Worm (Caenorhabditis elegans): Measurements from ENCODE around the gene B0507.9.

B0507.9 gene

ce11 chrV:8776270-8776669, 10.4 kb upstream of the B0507.9 start, which contains the start of gene B0507.1:
Gene B0507.1, plus strand, starts transcription at chrV:8776570.
- TF ChIP-seq B0310.2 (tag; optimal IDR thresholded peaks at IDR 0.05) = no peak
- no peak for TF ChIP-seq ets-7 (tag; optimal IDR thresholded peaks at IDR 0.05)
- TF ChIP-seq hnd-1 (tag; optimal IDR thresholded peaks at IDR 0.05) = no peak
- TF ChIP-seq ama-1 (optimal IDR thresholded peaks at IDR 0.05) = no peak

- TF ChIP-seq hmg-4 (GFP tag; optimal IDR thresholded peaks at IDR 0.05) = no peak
Measured at ce11 chrV:8773826-8774382, 8.1 kb upstream of the B0507.9 start, which contains the start of gene B0507.2. Gene B0507.2, plus strand, starts transcription at chrV:8774332.

DNA sequence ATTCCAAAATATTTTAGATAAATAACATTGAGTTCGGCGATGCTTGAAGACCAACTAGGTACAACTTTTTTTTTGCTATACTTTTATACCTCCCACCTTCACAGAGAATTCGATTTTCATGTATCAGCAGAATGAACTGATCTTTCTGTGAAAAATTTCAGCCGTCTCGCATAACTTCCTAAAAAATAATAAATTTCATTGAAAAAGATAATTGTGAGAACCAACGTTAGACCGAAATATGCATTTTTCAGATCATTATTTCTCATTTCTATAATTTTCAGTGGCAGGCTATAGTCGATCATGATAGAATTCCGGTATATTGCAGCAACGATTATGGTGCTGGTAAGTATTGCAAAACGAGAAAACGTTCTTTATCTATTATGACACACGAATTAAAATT, 5.8 kb upstream of the B0507.9 start, which contains the start of gene srx-115:
Gene srx-115, plus strand, starts transcription at position 301 of the 400 bp plus-strand sequence.
- TF ChIP-seq aly-1 (tag; optimal IDR thresholded peaks at IDR 0.05) = no peak
- no peak for TF ChIP-seq tra-4 (tag; optimal IDR thresholded peaks at IDR 0.05)
- no peak for TF ChIP-seq scrt-1 (GFP tag; IDR thresholded peaks at IDR 0.05)
- no peak for TF ChIP-seq B0310.2 (tag; optimal IDR thresholded peaks at IDR 0.05)
- no peak for TF ChIP-seq hnd-1 (tag; optimal IDR thresholded peaks at IDR 0.05)
- no peak for TF ChIP-seq ama-1 (optimal IDR thresholded peaks at IDR 0.05)
- no peak for TF ChIP-seq hmg-4 (GFP tag; optimal IDR thresholded peaks at IDR 0.05)
- TF ChIP-seq tbx-37 (GFP tag; conservative IDR thresholded peaks at IDR 0.05) = no peak
- TF ChIP-seq pes-1 (GFP tag; IDR thresholded peaks at IDR 0.05) = no peak
- TF ChIP-seq tbx-11 (GFP tag; IDR thresholded peaks at IDR 0.05) = no peak
- no peak for TF ChIP-seq flt-1 (GFP tag; IDR thresholded peaks at IDR 0.05)
- TF ChIP-seq sea-1 (GFP tag; conservative IDR thresholded peaks at IDR 0.05) = no peak
- TF ChIP-seq ceh-13 (GFP tag; optimal IDR thresholded peaks at IDR 0.05) = no peak
- no peak for TF ChIP-seq ets-7 (tag; optimal IDR thresholded peaks at IDR 0.05)
- no peak for TF ChIP-seq hmbx-1 (tag; optimal IDR thresholded peaks at IDR 0.05)
- TF ChIP-seq ceh-36 (tag; optimal IDR thresholded peaks at IDR 0.05) = no peak
- TF ChIP-seq F13C5.2 (tag; optimal IDR thresholded peaks at IDR 0.05) = no peak

- TF ChIP-seq F13C5.2 (tag; optimal IDR thresholded peaks at IDR 0.05) (no peak), hmg-4 (GFP tag; optimal IDR thresholded peaks at IDR 0.05) (no peak), sea-1 (GFP tag; conservative IDR thresholded peaks at IDR 0.05) (no peak), ceh-36 (tag; optimal IDR thresholded peaks at IDR 0.05) (no peak), aly-1 (tag; optimal IDR thresholded peaks at IDR 0.05) (no peak), B0310.2 (tag; optimal IDR thresholded peaks at IDR 0.05) (no peak), flt-1 (GFP tag; IDR thresholded peaks at IDR 0.05) (no peak), ceh-13 (GFP tag; optimal IDR thresholded peaks at IDR 0.05) (no peak), tbx-37 (GFP tag; conservative IDR thresholded peaks at IDR 0.05) (no peak), ets-7 (tag; optimal IDR thresholded peaks at IDR 0.05) (no peak), tra-4 (tag; optimal IDR thresholded peaks at IDR 0.05) (no peak), pes-1 (GFP tag; IDR thresholded peaks at IDR 0.05) (no peak), tbx-11 (GFP tag; IDR thresholded peaks at IDR 0.05) (no peak), hmbx-1 (tag; optimal IDR thresholded peaks at IDR 0.05) (no peak), ama-1 (optimal IDR thresholded peaks at IDR 0.05) (no peak), scrt-1 (GFP tag; IDR thresholded peaks at IDR 0.05) (no peak)
Measured at ce11 chrV:8769154-8769553, 3.3 kb upstream of the B0507.9 start.

- TF ChIP-seq ceh-13 (GFP tag; optimal IDR thresholded peaks at IDR 0.05) = no peak
- TF ChIP-seq B0310.2 (tag; optimal IDR thresholded peaks at IDR 0.05) = no peak
- no peak for TF ChIP-seq ceh-36 (tag; optimal IDR thresholded peaks at IDR 0.05)
- no peak for TF ChIP-seq ama-1 (optimal IDR thresholded peaks at IDR 0.05)
- no peak for TF ChIP-seq hmbx-1 (tag; optimal IDR thresholded peaks at IDR 0.05)
- TF ChIP-seq hmg-4 (GFP tag; optimal IDR thresholded peaks at IDR 0.05) = no peak
- no peak for TF ChIP-seq hnd-1 (tag; optimal IDR thresholded peaks at IDR 0.05)
- no peak for TF ChIP-seq F13C5.2 (tag; optimal IDR thresholded peaks at IDR 0.05)
- TF ChIP-seq flt-1 (GFP tag; IDR thresholded peaks at IDR 0.05) = no peak
- TF ChIP-seq pes-1 (GFP tag; IDR thresholded peaks at IDR 0.05) = no peak
- TF ChIP-seq tbx-11 (GFP tag; IDR thresholded peaks at IDR 0.05) = no peak
- TF ChIP-seq ets-7 (tag; optimal IDR thresholded peaks at IDR 0.05) = no peak
- TF ChIP-seq aly-1 (tag; optimal IDR thresholded peaks at IDR 0.05) = no peak
- no peak for TF ChIP-seq tra-4 (tag; optimal IDR thresholded peaks at IDR 0.05)
- TF ChIP-seq tbx-37 (GFP tag; conservative IDR thresholded peaks at IDR 0.05) = no peak
Measured at ce11 chrV:8768481-8768959, 2.7 kb upstream of the B0507.9 start, which contains the start of gene B0507.3. Gene B0507.3, plus strand, starts transcription at chrV:8768909.

DNA sequence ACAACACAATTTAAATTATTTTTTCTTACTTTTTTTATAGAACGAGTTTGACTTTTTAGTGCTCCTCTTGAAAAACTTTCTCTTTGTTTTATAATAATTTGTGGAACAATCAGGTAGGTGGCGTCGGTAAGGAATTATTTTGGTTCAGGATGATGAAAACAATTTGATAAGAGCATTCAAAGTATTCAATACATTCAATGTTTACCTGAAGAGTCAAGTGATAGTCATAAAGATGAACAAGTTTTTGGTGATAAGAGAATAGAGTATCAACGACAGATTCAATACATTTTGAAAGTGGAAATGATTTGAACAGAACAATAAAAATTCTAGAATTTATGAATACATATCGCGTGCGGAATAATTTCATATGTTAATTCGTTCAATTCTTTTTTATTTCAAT, 1.7 kb upstream of the B0507.9 start:
- no peak for TF ChIP-seq pes-1 (GFP tag; IDR thresholded peaks at IDR 0.05)
- no peak for TF ChIP-seq B0310.2 (tag; optimal IDR thresholded peaks at IDR 0.05)
- no peak for TF ChIP-seq hmg-4 (GFP tag; optimal IDR thresholded peaks at IDR 0.05)
- TF ChIP-seq hnd-1 (tag; optimal IDR thresholded peaks at IDR 0.05) = no peak
- TF ChIP-seq tbx-11 (GFP tag; IDR thresholded peaks at IDR 0.05) = no peak
- no peak for TF ChIP-seq tra-4 (tag; optimal IDR thresholded peaks at IDR 0.05)
- no peak for TF ChIP-seq sea-1 (GFP tag; conservative IDR thresholded peaks at IDR 0.05)
- TF ChIP-seq hmbx-1 (tag; optimal IDR thresholded peaks at IDR 0.05) = no peak
- no peak for TF ChIP-seq F13C5.2 (tag; optimal IDR thresholded peaks at IDR 0.05)

ce11 chrV:8767041-8767440, 1.2 kb upstream of the B0507.9 start:
- TF ChIP-seq ceh-13 (GFP tag; optimal IDR thresholded peaks at IDR 0.05) (no peak), aly-1 (tag; optimal IDR thresholded peaks at IDR 0.05) (no peak), hmbx-1 (tag; optimal IDR thresholded peaks at IDR 0.05) (no peak), tbx-37 (GFP tag; conservative IDR thresholded peaks at IDR 0.05) (no peak), hnd-1 (tag; optimal IDR thresholded peaks at IDR 0.05) (no peak), tra-4 (tag; optimal IDR thresholded peaks at IDR 0.05) (no peak), scrt-1 (GFP tag; IDR thresholded peaks at IDR 0.05) (no peak), F13C5.2 (tag; optimal IDR thresholded peaks at IDR 0.05) (no peak), ceh-36 (tag; optimal IDR thresholded peaks at IDR 0.05) (no peak), hmg-4 (GFP tag; optimal IDR thresholded peaks at IDR 0.05) (no peak), pes-1 (GFP tag; IDR thresholded peaks at IDR 0.05) (no peak), B0310.2 (tag; optimal IDR thresholded peaks at IDR 0.05) (no peak), sea-1 (GFP tag; conservative IDR thresholded peaks at IDR 0.05) (no peak), ets-7 (tag; optimal IDR thresholded peaks at IDR 0.05) (no peak)
